Worm (Caenorhabditis elegans) whole organism, L3 larva: ENCODE data around the gene F35C5.1.

Experiments
- ama-1 ChIP-seq: fragments of 150-350 bp; optimal IDR thresholded peaks from 2 replicates; lab custom pipeline; 2018
- elt-1 ChIP-seq: fragments of 150-350 bp; optimal IDR thresholded peaks from 2 replicates; lab custom pipeline; 2014; ENCODE audit warnings: missing biosample characterization, missing genetic modification characterization
- elt-3 ChIP-seq, 3 experiments: fragments of 150-350 bp in 1 of 3; sonication (generic microtip) in 2 of 3; optimal IDR thresholded peaks; 2 replicates in 2 of 3; 4 replicates in 1 of 3; lab custom pipeline; 2014 to 2017; ENCODE audit warnings: missing biosample characterization in 3 of 3, missing genetic modification characterization in 3 of 3
- nhr-23 ChIP-seq: fragments of 150-350 bp; optimal IDR thresholded peaks from 2 replicates; lab custom pipeline; 2014; ENCODE audit warnings: missing biosample characterization, missing genetic modification reagents, missing genetic modification characterization
- nhr-28 ChIP-seq: fragments of 150-350 bp; optimal IDR thresholded peaks from 2 replicates; lab custom pipeline; 2014; ENCODE audit warnings: missing biosample characterization, missing genetic modification characterization

ce11 chrII:12880406-12880805 lies at the start of gene F35C5.1:
- TF ChIP-seq elt-3 (tag; optimal IDR thresholded peaks at IDR 0.05; lab: Kevin White, UChicago) (no peak), nhr-23 (no peak), ama-1 (no peak), elt-1 (tag; lab: Kevin White, UChicago) (no peak), nhr-28 (tag; lab: Kevin White, UChicago) (no peak)
